Fruit fly (Drosophila melanogaster): ENCODE data around the gene RpL13A.

dm6 chr3R:5615484-5615883 lies 8.8 kb upstream of the RpL13A start:
- TF ChIP-seq psq (optimal IDR thresholded peaks at IDR 0.05) = no peak
- no peak for TF ChIP-seq Myc (optimal IDR thresholded peaks at IDR 0.05)
- TF ChIP-seq ttk (optimal IDR thresholded peaks at IDR 0.05) = no peak
- no peak for TF ChIP-seq insv (optimal IDR thresholded peaks at IDR 0.05)
